Fruit fly (Drosophila melanogaster) whole organism, embryonic: ENCODE results near the gene sro.

Experiments used
- Bteb2 ChIP-seq: fragments of 200-800 bp; sonication (Bioruptor generic); optimal IDR thresholded peaks from 2 replicates; lab custom pipeline; 2016; ENCODE audit warnings: missing biosample characterization, missing genetic modification characterization
- CG10366 ChIP-seq: fragments of 200-800 bp; sonication (Bioruptor generic); IDR thresholded peaks from 2 replicates; pipeline ENCODE4 v1.3.6; 2022; ENCODE audit warnings: missing biosample characterization, missing genetic modification characterization
- CG10462 ChIP-seq: fragments of 200-800 bp; sonication (Bioruptor generic); optimal IDR thresholded peaks from 2 replicates; lab custom pipeline; 2016; ENCODE audit warnings: missing biosample characterization, missing genetic modification characterization
- CG11085 ChIP-seq: fragments of 200-800 bp; sonication (Bioruptor generic); IDR thresholded peaks from 2 replicates; pipeline ENCODE4 v1.3.6; 2022; ENCODE audit warnings: missing biosample characterization, missing genetic modification characterization
- CG11456 ChIP-seq: fragments of 200-800 bp; sonication (Bioruptor generic); IDR thresholded peaks from 3 replicates; pipeline ENCODE4 v1.3.6; 2022; ENCODE audit warnings: missing biosample characterization, missing genetic modification characterization
- CG11560 ChIP-seq: fragments of 200-800 bp; sonication (Bioruptor generic); IDR thresholded peaks from 3 replicates; pipeline ENCODE4 v1.3.6; 2022; ENCODE audit warnings: missing biosample characterization, missing genetic modification characterization
- CG11723 ChIP-seq: fragments of 200-800 bp; sonication (Bioruptor generic); optimal IDR thresholded peaks from 2 replicates; lab custom pipeline; 2017; ENCODE audit warnings: missing biosample characterization, mild to moderate bottlenecking, missing genetic modification characterization
- CG12104 ChIP-seq: fragments of 200-800 bp; sonication (Bioruptor generic); optimal IDR thresholded peaks from 3 replicates; lab custom pipeline; 2016; ENCODE audit warnings: missing biosample characterization, missing genetic modification characterization
- CG12744 ChIP-seq: fragments of 200-800 bp; sonication (Bioruptor generic); optimal IDR thresholded peaks from 2 replicates; lab custom pipeline; 2016; ENCODE audit warnings: missing biosample characterization, missing genetic modification characterization
- CG13123 ChIP-seq: fragments of 200-800 bp; sonication (Bioruptor generic); optimal IDR thresholded peaks from 2 replicates; lab custom pipeline; 2016; ENCODE audit warnings: missing biosample characterization, missing genetic modification characterization
- CG15011 ChIP-seq: fragments of 200-800 bp; sonication (Bioruptor generic); optimal IDR thresholded peaks from 3 replicates; lab custom pipeline; 2018; ENCODE audit warnings: missing biosample characterization, mild to moderate bottlenecking, missing genetic modification characterization
- CG15601 ChIP-seq: fragments of 200-800 bp; sonication (Bioruptor generic); optimal IDR thresholded peaks from 3 replicates; lab custom pipeline; 2019; ENCODE audit warnings: missing biosample characterization, mild to moderate bottlenecking, missing genetic modification characterization, moderate library complexity
- CG15696 ChIP-seq: fragments of 200-800 bp; sonication (Bioruptor generic); optimal IDR thresholded peaks from 2 replicates; lab custom pipeline; 2019; ENCODE audit warnings: missing biosample characterization, mild to moderate bottlenecking, missing genetic modification characterization, moderate library complexity
- CG1602 ChIP-seq: fragments of 200-800 bp; sonication (Bioruptor generic); optimal IDR thresholded peaks from 3 replicates; lab custom pipeline; 2016; ENCODE audit warnings: missing biosample characterization, missing genetic modification characterization
- CG16813 ChIP-seq: fragments of 200-800 bp; sonication (Bioruptor generic); IDR thresholded peaks from 3 replicates; pipeline ENCODE4 v1.3.6; 2022; ENCODE audit warnings: missing biosample characterization, missing genetic modification characterization; ENCODE audit not compliant: partially characterized antibody
- CG18599 ChIP-seq: fragments of 200-800 bp; sonication (Bioruptor generic); optimal IDR thresholded peaks from 3 replicates; lab custom pipeline; 2017; ENCODE audit warnings: missing biosample characterization, missing genetic modification characterization, mild to moderate bottlenecking, moderate library complexity, missing genetic modification reagents
- CG2116 ChIP-seq: fragments of 200-800 bp; sonication (Bioruptor generic); optimal IDR thresholded peaks from 3 replicates; lab custom pipeline; 2018; ENCODE audit warnings: missing biosample characterization, mild to moderate bottlenecking, missing genetic modification characterization
- CG2199 ChIP-seq: fragments of 200-800 bp; sonication (Bioruptor generic); IDR thresholded peaks from 3 replicates; pipeline ENCODE4 v1.3.6; 2022; ENCODE audit warnings: missing biosample characterization, missing genetic modification characterization
- CG30020 ChIP-seq: fragments of 200-800 bp; optimal IDR thresholded peaks from 2 replicates; lab custom pipeline; 2019; ENCODE audit warnings: missing biosample characterization, mild to moderate bottlenecking, missing genetic modification characterization, moderate library complexity
- CG30431 ChIP-seq: fragments of 200-800 bp; sonication (Bioruptor generic); optimal IDR thresholded peaks from 2 replicates; lab custom pipeline; 2017; ENCODE audit warnings: missing biosample characterization, missing genetic modification characterization
- CG3065 ChIP-seq: fragments of 200-800 bp; sonication (Bioruptor generic); optimal IDR thresholded peaks from 2 replicates; lab custom pipeline; 2016; ENCODE audit warnings: missing biosample characterization, missing genetic modification characterization
- CG32532 ChIP-seq: fragments of 200-800 bp; sonication (Bioruptor generic); IDR thresholded peaks from 2 replicates; pipeline ENCODE4 v1.3.6; 2022; ENCODE audit warnings: missing biosample characterization, missing genetic modification characterization
- CG3847 ChIP-seq: fragments of 200-800 bp; sonication (Bioruptor generic); IDR thresholded peaks from 2 replicates; pipeline ENCODE4 v1.3.6; 2022; ENCODE audit warnings: missing biosample characterization, missing genetic modification characterization
- CG6175 ChIP-seq: fragments of 200-800 bp; sonication (Bioruptor generic); IDR thresholded peaks from 3 replicates; pipeline ENCODE4 v1.3.6; 2022; ENCODE audit warnings: missing biosample characterization, missing genetic modification characterization
- CG8944 ChIP-seq: fragments of 200-800 bp; sonication (Bioruptor generic); optimal IDR thresholded peaks from 3 replicates; lab custom pipeline; 2016; ENCODE audit warnings: missing biosample characterization, missing genetic modification characterization
- E2f2 ChIP-seq: fragments of 200-800 bp; sonication (Bioruptor generic); IDR thresholded peaks from 2 replicates; pipeline ENCODE4 v1.3.6; 2022; ENCODE audit warnings: missing biosample characterization, missing genetic modification characterization
- ERR ChIP-seq: fragments of 200-800 bp; sonication (Bioruptor generic); optimal IDR thresholded peaks from 2 replicates; lab custom pipeline; 2016; ENCODE audit warnings: missing biosample characterization, missing genetic modification characterization
- Fer1 ChIP-seq: fragments of 200-800 bp; sonication (Bioruptor generic); optimal IDR thresholded peaks from 2 replicates; lab custom pipeline; 2017; ENCODE audit warnings: missing biosample characterization, mild to moderate bottlenecking, missing genetic modification characterization
- HLH54F ChIP-seq: fragments of 200-800 bp; sonication (Bioruptor generic); optimal IDR thresholded peaks from 3 replicates; lab custom pipeline; 2016; ENCODE audit warnings: missing biosample characterization, missing genetic modification characterization
- HLHmδ ChIP-seq: fragments of 200-800 bp; sonication (Bioruptor generic); optimal IDR thresholded peaks from 2 replicates; lab custom pipeline; 2018; ENCODE audit warnings: missing biosample characterization, mild to moderate bottlenecking, missing genetic modification characterization, moderate library complexity
- Kr ChIP-seq: fragments of 200-800 bp; sonication (Bioruptor generic); optimal IDR thresholded peaks from 2 replicates; lab custom pipeline; 2017; ENCODE audit warnings: missing biosample characterization, mild to moderate bottlenecking, missing genetic modification characterization
- Nf-YA ChIP-seq: fragments of 200-800 bp; sonication (Bioruptor generic); IDR thresholded peaks from 2 replicates; pipeline ENCODE4 v1.3.6; 2022; ENCODE audit warnings: missing biosample characterization, missing genetic modification characterization
- Ptx1 ChIP-seq: fragments of 200-800 bp; sonication (Bioruptor generic); IDR thresholded peaks from 2 replicates; pipeline ENCODE4 v1.3.6; 2022; ENCODE audit warnings: missing biosample characterization, missing genetic modification characterization
- Rfx ChIP-seq: fragments of 200-800 bp; sonication (Bioruptor generic); IDR thresholded peaks from 2 replicates; pipeline ENCODE4 v1.3.6; 2022; ENCODE audit warnings: missing biosample characterization, missing genetic modification characterization
- Xbp1 ChIP-seq: fragments of 200-800 bp; sonication (Bioruptor generic); optimal IDR thresholded peaks from 3 replicates; lab custom pipeline; 2016; ENCODE audit warnings: missing biosample characterization, mild to moderate bottlenecking, missing genetic modification characterization
- al ChIP-seq: fragments of 200-800 bp; sonication (Bioruptor generic); IDR thresholded peaks from 2 replicates; pipeline ENCODE4 v1.3.6; 2022; ENCODE audit warnings: missing biosample characterization, missing genetic modification characterization
- az2 ChIP-seq: fragments of 200-800 bp; sonication (Bioruptor generic); optimal IDR thresholded peaks from 3 replicates; lab custom pipeline; 2016; ENCODE audit warnings: missing biosample characterization, missing genetic modification characterization
- caup ChIP-seq: fragments of 200-800 bp; sonication (Bioruptor generic); optimal IDR thresholded peaks from 3 replicates; lab custom pipeline; 2017; ENCODE audit warnings: missing biosample characterization, mild to moderate bottlenecking, missing genetic modification characterization, moderate library complexity; ENCODE audit not compliant: severe bottlenecking
- da ChIP-seq: fragments of 200-800 bp; sonication (Bioruptor generic); optimal IDR thresholded peaks from 2 replicates; lab custom pipeline; 2016; ENCODE audit warnings: missing biosample characterization, missing genetic modification characterization
- eve ChIP-seq, 2 experiments: fragments of >200 bp; optimal IDR thresholded peaks; 2 replicates each; lab custom pipeline; 2017; ENCODE audit warnings: missing biosample characterization in 2 of 2, missing genetic modification characterization in 2 of 2
- exex ChIP-seq: fragments of 200-800 bp; sonication (Bioruptor generic); optimal IDR thresholded peaks from 4 replicates; lab custom pipeline; 2018; ENCODE audit warnings: missing biosample characterization, mild to moderate bottlenecking, missing genetic modification characterization, moderate library complexity
- eyg ChIP-seq: fragments of 200-800 bp; sonication (Bioruptor generic); optimal IDR thresholded peaks from 3 replicates; lab custom pipeline; 2016; ENCODE audit warnings: missing biosample characterization, missing genetic modification characterization
- grau ChIP-seq: fragments of 200-800 bp; optimal IDR thresholded peaks from 3 replicates; lab custom pipeline; 2019; ENCODE audit warnings: missing biosample characterization, mild to moderate bottlenecking, missing genetic modification characterization, moderate library complexity
- jigr1 ChIP-seq: fragments of 200-800 bp; sonication (Bioruptor generic); IDR thresholded peaks from 3 replicates; pipeline ENCODE4 v1.3.6; 2022; ENCODE audit warnings: missing biosample characterization, missing genetic modification characterization
- kay ChIP-seq: fragments of 200-800 bp; sonication (Bioruptor generic); optimal IDR thresholded peaks from 2 replicates; lab custom pipeline; 2016; ENCODE audit warnings: missing biosample characterization, missing genetic modification characterization
- lbe ChIP-seq: fragments of 200-800 bp; sonication (Bioruptor generic); optimal IDR thresholded peaks from 2 replicates; lab custom pipeline; 2016; ENCODE audit warnings: missing biosample characterization, mild to moderate bottlenecking, missing genetic modification characterization
- nmo ChIP-seq: fragments of 200-800 bp; sonication (Bioruptor generic); optimal IDR thresholded peaks from 2 replicates; lab custom pipeline; 2018; ENCODE audit warnings: missing biosample characterization, mild to moderate bottlenecking, missing genetic modification characterization, moderate library complexity
- pho ChIP-seq: fragments of 200-800 bp; sonication (Bioruptor generic); optimal IDR thresholded peaks from 2 replicates; lab custom pipeline; 2016; ENCODE audit warnings: missing biosample characterization, missing genetic modification characterization
- ro ChIP-seq: fragments of 200-800 bp; sonication (Bioruptor generic); IDR thresholded peaks from 2 replicates; pipeline ENCODE4 v1.3.6; 2022; ENCODE audit warnings: missing biosample characterization, missing genetic modification characterization
- sens ChIP-seq: fragments of 200-800 bp; sonication (Bioruptor generic); peaks from one replicate; lab custom pipeline; 2016; ENCODE audit warnings: missing biosample characterization, missing genetic modification characterization
- sim ChIP-seq: fragments of 200-800 bp; sonication (Bioruptor generic); IDR thresholded peaks from 2 replicates; pipeline ENCODE4 v1.3.6; 2022; ENCODE audit warnings: missing biosample characterization, missing genetic modification characterization

The sro gene

dm6 chr3R:29773833-29774324 is 20.5 kb upstream of the sro start (continued):
- peak; percentile 68; the same call in 2 of the 3 replicates for TF ChIP-seq CG11456
- TF ChIP-seq eve (GFP tag; optimal IDR thresholded peaks at IDR 0.05; lab: Kevin White, UChicago), result peak in 1 of 2 experiments; percentile 96
- peak; percentile 87 for TF ChIP-seq grau (tag; lab: Kevin White, UChicago)
- peak; percentile 93 for TF ChIP-seq sens (GFP tag; lab: Kevin White, UChicago)
- TF ChIP-seq al (GFP tag; lab: Robert Waterston, UW), result peak; percentile 76
- no peak for TF ChIP-seq da (GFP tag; lab: Kevin White, UChicago)
- peak; percentile 61 for TF ChIP-seq Fer1 (GFP tag; lab: Kevin White, UChicago)
- TF ChIP-seq caup, result peak; percentile 60
- TF ChIP-seq CG11723, result peak; percentile 41
- TF ChIP-seq ERR (GFP tag; lab: Kevin White, UChicago), result peak; percentile 16
- peak; percentile 82 for TF ChIP-seq CG3847 (GFP tag; lab: Robert Waterston, UW)
- TF ChIP-seq CG3065 (GFP tag; lab: Kevin White, UChicago), result no peak
- TF ChIP-seq nmo, result peak; percentile 83
- peak; percentile 18 for TF ChIP-seq CG15601 (tag; lab: Kevin White, UChicago)
- peak; percentile 71; the same call in 2 of the 3 replicates for TF ChIP-seq CG6175 (GFP tag; lab: Robert Waterston, UW)
- TF ChIP-seq jigr1 (GFP tag; lab: Robert Waterston, UW), result 0 out of 3 replicates have a peak, but pooled peaks have one; percentile 38
- TF ChIP-seq CG11560, result peak; percentile 73
- no peak for TF ChIP-seq ro (GFP tag; lab: Robert Waterston, UW)
- TF ChIP-seq CG32532, result peak; percentile 82
- TF ChIP-seq CG13123 (GFP tag; lab: Kevin White, UChicago), result peak; percentile 44
- peak; percentile 72 for TF ChIP-seq Xbp1 (GFP tag; lab: Kevin White, UChicago)
- peak; percentile 47 for TF ChIP-seq CG15696 (tag; lab: Kevin White, UChicago)
- peak; percentile 66 for TF ChIP-seq CG1602 (GFP tag; lab: Kevin White, UChicago)
- peak; percentile 42; the same call in 1 of the 2 replicates for TF ChIP-seq Nf-YA (GFP tag; lab: Robert Waterston, UW)
- peak; percentile 65 for TF ChIP-seq az2 (GFP tag; lab: Kevin White, UChicago)
- TF ChIP-seq CG8944 (GFP tag; lab: Kevin White, UChicago), result peak; percentile 75
- TF ChIP-seq HLH54F (GFP tag; lab: Kevin White, UChicago), result peak; percentile 89
- TF ChIP-seq CG30431 (GFP tag; lab: Kevin White, UChicago), result peak; percentile 59
- TF ChIP-seq CG16813 (GFP tag; lab: Robert Waterston, UW), result no peak
- peak; percentile 32 for TF ChIP-seq CG10462 (GFP tag; lab: Kevin White, UChicago)
- no peak for TF ChIP-seq CG2116 (GFP tag; lab: Kevin White, UChicago)
- no peak for TF ChIP-seq CG2199 (GFP tag; lab: Robert Waterston, UW)
- TF ChIP-seq CG30020, result no peak
- 0 out of 2 replicates have a peak, but pooled peaks have one; percentile 28 for TF ChIP-seq CG11085 (GFP tag; lab: Robert Waterston, UW)
- no peak for TF ChIP-seq lbe (GFP tag; lab: Kevin White, UChicago)
- peak; percentile 65 for TF ChIP-seq exex (tag; lab: Kevin White, UChicago)
- TF ChIP-seq CG15011, result peak; percentile 55
- peak; percentile 9 for TF ChIP-seq CG12744
- peak; percentile 89 for TF ChIP-seq Rfx (GFP tag; lab: Robert Waterston, UW)
- TF ChIP-seq Bteb2 (GFP tag; lab: Kevin White, UChicago), result peak; percentile 41
- peak; percentile 34 for TF ChIP-seq E2f2
- peak; percentile 83 for TF ChIP-seq eyg (GFP tag; lab: Kevin White, UChicago)
- no peak for TF ChIP-seq sim (GFP tag; lab: Robert Waterston, UW)
- TF ChIP-seq Kr (GFP tag; lab: Kevin White, UChicago), result no peak
- TF ChIP-seq kay (GFP tag; lab: Kevin White, UChicago), result peak; percentile 89
- peak; percentile 66 for TF ChIP-seq CG10366 (GFP tag; lab: Robert Waterston, UW)
- TF ChIP-seq CG18599 (GFP tag; lab: Kevin White, UChicago), result peak; percentile 81
- TF ChIP-seq HLHmδ, result no peak
- peak; percentile 64 for TF ChIP-seq CG12104 (GFP tag; lab: Kevin White, UChicago)
- TF ChIP-seq Ptx1 (GFP tag; lab: Robert Waterston, UW), result peak; percentile 78
- TF ChIP-seq pho (GFP tag; lab: Kevin White, UChicago), result peak; percentile 86
